Worm (Caenorhabditis elegans): ENCODE data around the gene zig-5.

Gene zig-5

DNA sequence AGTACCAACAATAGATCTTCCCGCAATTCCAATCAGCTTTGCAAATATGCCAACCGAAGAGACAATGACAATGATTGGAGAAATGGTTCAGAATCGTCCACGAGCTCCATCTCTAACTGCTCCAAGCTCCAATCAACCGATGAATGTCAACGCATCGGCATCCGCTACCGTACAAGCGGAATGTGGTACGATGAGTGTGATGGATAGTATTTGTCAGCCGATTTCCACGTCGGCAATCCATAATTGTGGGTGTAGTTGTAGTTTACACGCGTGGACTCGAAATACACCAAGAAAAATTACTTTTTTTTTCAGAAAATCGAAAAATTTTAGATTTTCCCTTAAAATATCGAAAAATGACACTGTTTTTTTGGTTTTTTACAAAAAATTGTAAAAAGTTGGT lies 10.4 kb downstream of the zig-5 start:
- no peak for TF ChIP-seq klf-2 (GFP tag; conservative IDR thresholded peaks at IDR 0.05)
- no peak for TF ChIP-seq med-1 (GFP tag; optimal IDR thresholded peaks at IDR 0.05; ENCODE audit: insufficient read depth)
- TF ChIP-seq ref-1 (GFP tag; conservative IDR thresholded peaks at IDR 0.05): no peak
- TF ChIP-seq tab-1 (GFP tag; IDR thresholded peaks at IDR 0.05): no peak
- no peak for TF ChIP-seq flt-1 (GFP tag; IDR thresholded peaks at IDR 0.05)
- no peak for TF ChIP-seq T22C8.4 (GFP tag; IDR thresholded peaks at IDR 0.05)
- TF ChIP-seq cog-1 (tag; optimal IDR thresholded peaks at IDR 0.05): no peak
- no peak for TF ChIP-seq ztf-23 (GFP tag; IDR thresholded peaks at IDR 0.05)
- TF ChIP-seq ztf-29 (GFP tag; IDR thresholded peaks at IDR 0.05): no peak

DNA sequence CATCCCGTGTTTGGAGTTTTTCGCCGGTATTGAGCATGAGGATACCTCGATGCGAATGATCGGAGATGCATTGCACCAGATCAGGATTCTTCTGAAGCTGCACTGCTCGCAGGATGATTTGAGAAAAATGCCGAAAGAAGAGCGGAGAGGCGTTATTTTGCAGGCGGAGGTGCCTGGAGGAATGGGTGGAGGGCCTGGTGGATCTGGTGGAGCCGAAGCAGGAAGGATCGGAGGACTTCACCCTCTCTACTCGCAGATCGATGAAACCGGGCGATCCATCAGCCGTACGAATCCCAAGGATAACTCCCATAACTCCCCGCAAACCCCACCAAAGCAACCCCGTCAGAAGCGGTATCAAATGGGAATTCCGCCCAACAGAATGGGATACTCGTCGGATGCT lies 14.1 kb downstream of the zig-5 start:
- TF ChIP-seq klf-2 (GFP tag; conservative IDR thresholded peaks at IDR 0.05): no peak
- TF ChIP-seq tab-1 (GFP tag; IDR thresholded peaks at IDR 0.05): no peak
- TF ChIP-seq ztf-29 (GFP tag; IDR thresholded peaks at IDR 0.05): no peak
- no peak for TF ChIP-seq T22C8.4 (GFP tag; IDR thresholded peaks at IDR 0.05)
- no peak for TF ChIP-seq ref-1 (GFP tag; conservative IDR thresholded peaks at IDR 0.05)
- TF ChIP-seq cog-1 (tag; optimal IDR thresholded peaks at IDR 0.05): no peak
- no peak for TF ChIP-seq flt-1 (GFP tag; IDR thresholded peaks at IDR 0.05)
- no peak for TF ChIP-seq med-1 (GFP tag; optimal IDR thresholded peaks at IDR 0.05; ENCODE audit: insufficient read depth)
- TF ChIP-seq ztf-23 (GFP tag; IDR thresholded peaks at IDR 0.05): no peak

DNA sequence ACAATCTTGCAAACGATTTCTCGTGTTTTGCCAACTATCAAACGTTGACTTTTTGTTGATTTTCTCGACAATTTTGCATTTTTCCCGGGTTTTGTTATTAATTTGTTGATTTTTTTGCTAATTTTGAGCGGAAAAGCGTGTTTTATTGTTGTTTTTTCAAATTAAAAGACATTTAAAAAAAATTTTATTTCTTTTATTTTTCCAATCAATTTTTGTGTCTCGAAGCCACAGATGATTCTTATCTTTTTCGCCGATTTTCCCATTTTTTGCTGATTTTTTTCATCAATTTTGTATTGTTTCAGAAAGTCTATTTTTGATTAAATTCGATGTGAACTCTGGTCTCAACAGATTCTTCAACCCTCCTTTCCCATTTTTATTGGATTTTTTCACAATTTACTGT lies 17.4 kb downstream of the zig-5 start, which contains the start of gene rle-1:
rle-1 (plus strand) TSS at position 301 of the 400 bp plus-strand sequence.
- TF ChIP-seq T22C8.4 (GFP tag; IDR thresholded peaks at IDR 0.05): no peak

DNA sequence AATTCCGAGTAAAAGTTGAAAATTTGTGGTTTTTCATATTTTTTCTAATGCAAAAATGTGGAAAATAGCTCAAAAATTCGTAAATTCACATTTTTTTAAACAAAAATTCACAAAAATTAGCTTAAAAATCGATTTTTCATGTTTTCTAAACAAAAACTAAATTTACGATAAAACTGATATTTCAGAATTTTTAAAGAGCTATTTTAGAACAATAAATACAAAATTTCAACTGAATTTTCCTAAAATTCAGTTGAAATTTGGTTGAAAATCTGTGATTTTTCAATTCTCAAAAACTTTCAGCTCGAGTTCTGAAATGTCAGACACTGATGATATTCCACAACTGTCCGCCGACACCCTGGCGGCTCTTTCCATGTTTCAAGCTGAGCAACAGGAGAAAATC lies 20.0 kb downstream of the zig-5 start, which contains the start of gene M142.8:
M142.8 (plus strand) TSS at position 301 of the 400 bp plus-strand sequence.
- TF ChIP-seq med-1 (GFP tag; optimal IDR thresholded peaks at IDR 0.05; ENCODE audit: insufficient read depth) (no peak), klf-2 (GFP tag; conservative IDR thresholded peaks at IDR 0.05) (no peak)

DNA sequence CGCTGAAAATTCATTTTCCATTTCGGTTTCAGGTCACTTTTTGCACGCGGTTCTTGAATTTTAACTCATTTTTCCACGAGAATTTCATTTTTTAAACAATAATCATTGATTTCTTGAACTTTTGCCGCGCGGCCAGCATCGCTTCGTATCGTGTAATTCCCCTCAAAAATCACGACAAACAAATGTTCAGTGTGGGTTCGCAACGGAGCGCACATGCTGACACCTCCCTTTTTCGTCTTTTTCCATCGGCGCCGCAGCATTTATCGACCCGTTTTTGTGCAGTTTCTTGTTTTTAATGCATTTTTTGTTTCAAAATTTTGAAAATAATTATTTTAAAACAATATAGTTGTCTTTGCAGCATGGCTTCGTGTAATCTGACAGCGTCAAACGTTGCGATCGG lies 22.5 kb downstream of the zig-5 start, which contains the start of gene M142.5:
M142.5 (plus strand) TSS at position 352 of the 400 bp plus-strand sequence.
- TF ChIP-seq ztf-23 (GFP tag; IDR thresholded peaks at IDR 0.05) (no peak), klf-2 (GFP tag; conservative IDR thresholded peaks at IDR 0.05) (no peak), med-1 (GFP tag; optimal IDR thresholded peaks at IDR 0.05; ENCODE audit: insufficient read depth) (no peak), tab-1 (GFP tag; IDR thresholded peaks at IDR 0.05) (no peak), T22C8.4 (GFP tag; IDR thresholded peaks at IDR 0.05) (no peak), ref-1 (GFP tag; conservative IDR thresholded peaks at IDR 0.05) (no peak), ztf-29 (GFP tag; IDR thresholded peaks at IDR 0.05) (no peak), cog-1 (tag; optimal IDR thresholded peaks at IDR 0.05) (no peak), flt-1 (GFP tag; IDR thresholded peaks at IDR 0.05) (no peak)

DNA sequence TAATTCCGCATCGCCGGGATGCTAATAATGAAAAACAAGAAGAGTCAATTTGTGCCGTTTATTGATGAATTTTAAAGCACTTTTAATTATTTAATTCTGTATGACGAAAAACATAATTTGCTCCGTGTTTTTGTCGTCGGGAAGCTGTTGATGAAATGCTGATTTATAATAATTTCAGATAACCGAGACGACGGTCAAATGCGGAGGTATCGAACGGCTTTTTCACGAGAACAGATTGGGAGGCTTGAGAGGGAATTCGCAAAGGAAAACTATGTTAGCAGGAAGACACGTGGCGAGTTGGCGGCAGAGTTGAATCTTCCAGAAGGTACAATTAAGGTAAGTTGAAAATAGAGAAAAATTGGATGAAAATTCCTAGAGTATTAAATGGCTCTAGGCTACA lies 29.8 kb downstream of the zig-5 start:
- no peak for TF ChIP-seq med-1 (GFP tag; optimal IDR thresholded peaks at IDR 0.05; ENCODE audit: insufficient read depth)
- TF ChIP-seq flt-1 (GFP tag; IDR thresholded peaks at IDR 0.05): no peak
- no peak for TF ChIP-seq T22C8.4 (GFP tag; IDR thresholded peaks at IDR 0.05)
- TF ChIP-seq ref-1 (GFP tag; conservative IDR thresholded peaks at IDR 0.05): no peak
- TF ChIP-seq cog-1 (tag; optimal IDR thresholded peaks at IDR 0.05): no peak
- TF ChIP-seq ztf-23 (GFP tag; IDR thresholded peaks at IDR 0.05): no peak
- no peak for TF ChIP-seq tab-1 (GFP tag; IDR thresholded peaks at IDR 0.05)
- TF ChIP-seq klf-2 (GFP tag; conservative IDR thresholded peaks at IDR 0.05): no peak
- no peak for TF ChIP-seq ztf-29 (GFP tag; IDR thresholded peaks at IDR 0.05)

DNA sequence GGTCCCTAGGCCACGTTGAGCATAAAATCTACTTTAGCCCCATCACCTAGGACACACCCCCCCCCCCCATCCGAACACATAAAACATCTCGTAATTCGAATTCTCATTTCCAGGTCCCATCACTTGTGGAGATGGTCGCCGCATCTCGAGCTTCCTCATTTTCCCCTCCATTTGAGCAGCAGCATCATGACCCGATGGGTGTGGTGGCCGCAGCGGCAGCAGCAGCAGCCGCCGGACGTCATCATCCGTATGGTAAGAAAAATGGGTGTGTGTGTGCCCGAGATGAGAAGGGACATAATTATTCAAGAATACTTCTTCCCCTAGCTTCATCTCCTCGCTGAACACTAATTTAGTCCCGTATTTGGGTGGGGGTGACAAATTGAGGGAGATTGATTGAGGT lies 31.8 kb downstream of the zig-5 start:
- TF ChIP-seq ztf-23 (GFP tag; IDR thresholded peaks at IDR 0.05): 0 out of 2 replicates have a peak, but pooled peaks have one; percentile 7
- TF ChIP-seq klf-2 (GFP tag; conservative IDR thresholded peaks at IDR 0.05): no peak

DNA sequence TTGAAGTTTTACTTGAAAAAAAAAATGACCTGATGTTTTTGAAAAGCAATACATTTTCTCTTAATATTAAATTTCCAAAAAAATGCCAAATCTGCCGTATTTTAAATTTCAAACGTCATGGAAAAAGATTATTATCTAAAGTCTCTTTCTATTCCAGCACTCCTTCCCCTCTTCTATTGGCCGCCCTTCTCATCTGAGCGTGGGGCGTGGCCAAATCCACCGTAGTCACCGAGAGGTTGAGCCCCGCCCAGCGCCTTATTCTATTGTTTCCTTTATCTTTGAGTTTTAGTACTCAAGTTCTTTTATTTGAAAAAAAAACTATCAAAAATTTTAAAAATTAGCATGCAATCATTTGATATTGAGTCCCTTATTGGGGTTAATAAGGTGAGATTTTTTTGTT lies 33.3 kb downstream of the zig-5 start, which contains the start of gene vab-7:
vab-7 (plus strand) TSS at position 301 of the 400 bp plus-strand sequence.
- TF ChIP-seq tab-1 (GFP tag; IDR thresholded peaks at IDR 0.05) (no peak), T22C8.4 (GFP tag; IDR thresholded peaks at IDR 0.05) (no peak), cog-1 (tag; optimal IDR thresholded peaks at IDR 0.05) (no peak), flt-1 (GFP tag; IDR thresholded peaks at IDR 0.05) (no peak), ztf-29 (GFP tag; IDR thresholded peaks at IDR 0.05) (no peak), med-1 (GFP tag; optimal IDR thresholded peaks at IDR 0.05; ENCODE audit: insufficient read depth) (no peak)

DNA sequence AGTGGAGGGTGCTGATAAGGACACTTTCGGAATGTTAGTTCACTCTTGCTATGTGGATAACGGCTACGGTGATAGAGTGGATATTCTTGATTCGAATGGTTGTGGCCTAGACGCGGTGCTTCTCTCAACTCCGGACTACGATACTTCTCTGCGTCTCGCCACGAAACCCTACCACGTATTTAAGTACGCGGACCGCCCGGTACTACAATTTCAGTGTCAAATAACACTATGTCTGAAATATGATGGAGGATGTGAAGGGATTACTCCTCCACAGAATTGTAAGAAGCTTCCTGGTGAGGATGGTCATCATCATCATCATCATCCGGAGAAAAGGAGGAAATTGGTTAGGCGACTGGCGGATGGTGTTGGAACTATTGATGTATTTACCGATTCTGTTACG lies 38.3 kb downstream of the zig-5 start:
- TF ChIP-seq cog-1 (tag; optimal IDR thresholded peaks at IDR 0.05) (no peak), T22C8.4 (GFP tag; IDR thresholded peaks at IDR 0.05) (no peak), med-1 (GFP tag; optimal IDR thresholded peaks at IDR 0.05; ENCODE audit: insufficient read depth) (no peak), ref-1 (GFP tag; conservative IDR thresholded peaks at IDR 0.05) (no peak), ztf-23 (GFP tag; IDR thresholded peaks at IDR 0.05) (no peak), flt-1 (GFP tag; IDR thresholded peaks at IDR 0.05) (no peak), tab-1 (GFP tag; IDR thresholded peaks at IDR 0.05) (no peak), klf-2 (GFP tag; conservative IDR thresholded peaks at IDR 0.05) (no peak), ztf-29 (GFP tag; IDR thresholded peaks at IDR 0.05) (no peak)

DNA sequence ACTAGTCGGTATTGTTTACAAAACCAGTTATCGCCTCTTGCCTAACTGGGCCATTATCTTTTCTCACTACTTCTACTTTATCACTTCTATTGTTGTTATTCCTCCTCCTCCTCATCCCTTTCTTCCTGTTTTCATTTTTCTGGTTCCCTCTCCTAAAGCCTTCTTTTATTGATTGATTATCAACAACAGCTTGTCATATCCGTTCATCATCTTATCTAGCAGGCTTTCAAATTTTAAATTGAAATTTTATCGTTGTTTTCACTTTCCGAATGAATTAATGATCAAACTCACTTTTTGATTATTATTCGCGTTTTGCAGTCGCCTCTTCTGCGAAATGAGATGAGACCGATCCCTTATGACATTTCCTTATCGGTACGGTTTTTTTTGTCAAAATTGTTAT lies 42.1 kb downstream of the zig-5 start, which contains the start of gene cut-6:
cut-6 (plus strand) TSS at position 301 of the 400 bp plus-strand sequence.
- TF ChIP-seq tab-1 (GFP tag; IDR thresholded peaks at IDR 0.05): no peak
- no peak for TF ChIP-seq cog-1 (tag; optimal IDR thresholded peaks at IDR 0.05)
- TF ChIP-seq ztf-23 (GFP tag; IDR thresholded peaks at IDR 0.05): no peak
- no peak for TF ChIP-seq ref-1 (GFP tag; conservative IDR thresholded peaks at IDR 0.05)
- TF ChIP-seq T22C8.4 (GFP tag; IDR thresholded peaks at IDR 0.05): no peak
- no peak for TF ChIP-seq flt-1 (GFP tag; IDR thresholded peaks at IDR 0.05)
- TF ChIP-seq ztf-29 (GFP tag; IDR thresholded peaks at IDR 0.05): no peak

DNA sequence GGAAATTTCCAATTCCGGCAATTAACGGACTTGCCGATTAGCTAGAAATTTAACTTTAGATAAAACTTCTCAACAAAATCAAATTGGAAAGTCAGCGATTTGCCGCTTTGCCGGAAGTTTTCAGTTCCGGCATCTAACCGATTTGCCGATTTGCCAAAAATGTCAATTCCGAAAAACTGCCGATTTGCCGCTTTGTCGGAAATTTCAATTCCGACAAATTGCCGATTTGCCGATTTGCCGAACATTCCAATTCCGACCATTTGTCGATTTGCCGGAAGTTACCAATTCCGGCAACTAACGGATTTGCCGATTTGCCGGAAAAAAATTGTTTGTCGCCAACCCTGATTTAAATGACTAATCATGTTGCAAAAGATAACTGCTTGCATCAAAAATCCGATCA lies 44.1 kb downstream of the zig-5 start:
- TF ChIP-seq cog-1 (tag; optimal IDR thresholded peaks at IDR 0.05) (no peak), ztf-29 (GFP tag; IDR thresholded peaks at IDR 0.05) (no peak), ref-1 (GFP tag; conservative IDR thresholded peaks at IDR 0.05) (no peak), ztf-23 (GFP tag; IDR thresholded peaks at IDR 0.05) (no peak), T22C8.4 (GFP tag; IDR thresholded peaks at IDR 0.05) (no peak), tab-1 (GFP tag; IDR thresholded peaks at IDR 0.05) (no peak), klf-2 (GFP tag; conservative IDR thresholded peaks at IDR 0.05) (no peak), med-1 (GFP tag; optimal IDR thresholded peaks at IDR 0.05; ENCODE audit: insufficient read depth) (no peak), flt-1 (GFP tag; IDR thresholded peaks at IDR 0.05) (no peak)
